Worm (Caenorhabditis elegans) whole organism, L2 larva: ENCODE data around the gene meg-2.

ENCODE experiments used
- C34F6.9 ChIP-seq: fragments of 150-350 bp; optimal IDR thresholded peaks from 2 replicates; lab custom pipeline; 2014; ENCODE audit warnings: missing biosample characterization, missing genetic modification characterization
- F13H6.1 ChIP-seq: sonication (generic microtip); optimal IDR thresholded peaks from 2 replicates; lab custom pipeline; 2016; ENCODE audit warnings: missing genetic modification characterization, missing compliant biosample characterization
- R02D3.7 ChIP-seq: fragments of 150-350 bp; optimal IDR thresholded peaks from 2 replicates; lab custom pipeline; 2014; ENCODE audit warnings: missing biosample characterization, missing genetic modification characterization
- Y55F3AM.14 ChIP-seq: fragments of 200-800 bp; sonication (Bioruptor generic); optimal IDR thresholded peaks from 2 replicates; lab custom pipeline; 2018; ENCODE audit warnings: mild to moderate bottlenecking, missing genetic modification characterization, missing compliant biosample characterization
- alr-1 ChIP-seq: fragments of 150-350 bp; optimal IDR thresholded peaks from 2 replicates; lab custom pipeline; 2014; ENCODE audit warnings: missing biosample characterization, missing genetic modification characterization
- ama-1 ChIP-seq: fragments of 150-350 bp; optimal IDR thresholded peaks from 2 replicates; lab custom pipeline; 2018; ENCODE audit warnings: inconsistent platforms
- blmp-1 ChIP-seq: sonication (generic microtip); optimal IDR thresholded peaks from 2 replicates; lab custom pipeline; 2017; ENCODE audit warnings: missing genetic modification characterization, mild to moderate bottlenecking, missing compliant biosample characterization, antibody characterized with exemption, moderate library complexity; ENCODE audit not compliant: insufficient read depth
- ceh-16 ChIP-seq: fragments of 150-350 bp; optimal IDR thresholded peaks from 2 replicates; lab custom pipeline; 2014; ENCODE audit warnings: missing biosample characterization, missing genetic modification characterization
- crh-2 ChIP-seq: sonication (generic microtip); optimal IDR thresholded peaks from 2 replicates; lab custom pipeline; 2017; ENCODE audit warnings: missing biosample characterization, missing genetic modification characterization
- dmd-4 ChIP-seq: sonication (generic microtip); optimal IDR thresholded peaks from 2 replicates; lab custom pipeline; 2017; ENCODE audit warnings: missing biosample characterization, missing genetic modification characterization
- egl-27 ChIP-seq: sonication (generic microtip); optimal IDR thresholded peaks from 3 replicates; lab custom pipeline; 2017; ENCODE audit warnings: missing biosample characterization, missing genetic modification reagents, missing genetic modification characterization
- elt-1 ChIP-seq: fragments of 150-350 bp; optimal IDR thresholded peaks from 2 replicates; lab custom pipeline; 2014; ENCODE audit warnings: missing biosample characterization, missing genetic modification characterization
- elt-3 ChIP-seq: sonication (generic microtip); optimal IDR thresholded peaks from 2 replicates; lab custom pipeline; 2017; ENCODE audit warnings: missing biosample characterization, missing genetic modification characterization
- gmeb-1 ChIP-seq: fragments of 150-350 bp; optimal IDR thresholded peaks from 2 replicates; lab custom pipeline; 2014; ENCODE audit warnings: missing biosample characterization, missing genetic modification characterization
- lin-11 ChIP-seq: fragments of 150-350 bp; sonication (generic microtip); optimal IDR thresholded peaks from 2 replicates; lab custom pipeline; 2014; ENCODE audit warnings: missing biosample characterization, missing genetic modification characterization, inconsistent platforms, mixed read lengths
- lin-39 ChIP-seq: fragments of 150-350 bp; optimal IDR thresholded peaks from 2 replicates; lab custom pipeline; 2014; ENCODE audit warnings: missing biosample characterization, missing genetic modification reagents, missing genetic modification characterization
- lsy-2 ChIP-seq, 2 experiments: fragments of 150-350 bp in 1 of 2; sonication (generic microtip) in 1 of 2; optimal IDR thresholded peaks; 2 replicates each; lab custom pipeline; 2014 to 2017; ENCODE audit warnings: missing biosample characterization in 2 of 2, missing genetic modification characterization in 2 of 2
- mab-5 ChIP-seq: fragments of 150-350 bp; optimal IDR thresholded peaks from 2 replicates; lab custom pipeline; 2014; ENCODE audit warnings: missing biosample characterization, missing genetic modification characterization
- mbf-1 ChIP-seq: sonication (generic microtip); optimal IDR thresholded peaks from 2 replicates; lab custom pipeline; 2017; ENCODE audit warnings: missing biosample characterization, missing genetic modification characterization
- mdl-1 ChIP-seq, 2 experiments: fragments of 150-350 bp in 1 of 2; sonication (generic microtip) in 1 of 2; optimal IDR thresholded peaks; 2 replicates each; lab custom pipeline; 2017; ENCODE audit warnings: missing biosample characterization in 2 of 2, missing genetic modification characterization in 2 of 2
- nhr-10 ChIP-seq: sonication (generic microtip); optimal IDR thresholded peaks from 2 replicates; lab custom pipeline; 2017; ENCODE audit warnings: missing biosample characterization, missing genetic modification characterization
- nhr-21 ChIP-seq: fragments of 150-350 bp; optimal IDR thresholded peaks from 2 replicates; lab custom pipeline; 2014; ENCODE audit warnings: missing biosample characterization, missing genetic modification characterization
- nhr-237 ChIP-seq: fragments of 150-350 bp; optimal IDR thresholded peaks from 2 replicates; lab custom pipeline; 2014; ENCODE audit warnings: missing biosample characterization, missing genetic modification characterization
- nhr-25 ChIP-seq: fragments of 150-350 bp; sonication (generic microtip); optimal IDR thresholded peaks from 3 replicates; lab custom pipeline; 2014; ENCODE audit warnings: missing biosample characterization, missing genetic modification characterization
- nhr-6 ChIP-seq: fragments of 150-350 bp; optimal IDR thresholded peaks from 2 replicates; lab custom pipeline; 2014; ENCODE audit warnings: missing biosample characterization, missing genetic modification characterization
- nhr-77 ChIP-seq: fragments of 150-350 bp; optimal IDR thresholded peaks from 2 replicates; lab custom pipeline; 2014; ENCODE audit warnings: missing biosample characterization, missing genetic modification characterization
- peb-1 ChIP-seq: fragments of 150-350 bp; optimal IDR thresholded peaks from 2 replicates; lab custom pipeline; 2014; ENCODE audit warnings: missing biosample characterization, missing genetic modification characterization
- sem-4 ChIP-seq: fragments of 150-350 bp; optimal IDR thresholded peaks from 2 replicates; lab custom pipeline; 2014; ENCODE audit warnings: missing biosample characterization, missing genetic modification reagents, missing genetic modification characterization
- skn-1 ChIP-seq: sonication (generic microtip); optimal IDR thresholded peaks from 2 replicates; lab custom pipeline; 2017; ENCODE audit warnings: missing biosample characterization, missing genetic modification characterization
- sma-3 ChIP-seq: sonication (generic microtip); optimal IDR thresholded peaks from 2 replicates; lab custom pipeline; 2016; ENCODE audit warnings: missing genetic modification reagents, missing genetic modification characterization, missing compliant biosample characterization
- sma-9 ChIP-seq, 2 experiments: fragments of 150-350 bp in 1 of 2; sonication (generic microtip) in 1 of 2; optimal IDR thresholded peaks; 2 replicates each; lab custom pipeline; 2014 to 2016; ENCODE audit warnings: missing genetic modification characterization in 2 of 2, mild to moderate bottlenecking in 1 of 2, missing biosample characterization in 1 of 2, missing compliant biosample characterization in 1 of 2, missing genetic modification reagents in 1 of 2, moderate library complexity in 1 of 2
- snpc-4 ChIP-seq: fragments of 150-350 bp; optimal IDR thresholded peaks from 2 replicates; lab custom pipeline; 2014; ENCODE audit warnings: missing biosample characterization, missing genetic modification characterization
- unc-39 ChIP-seq: fragments of 150-350 bp; optimal IDR thresholded peaks from 2 replicates; lab custom pipeline; 2014; ENCODE audit warnings: missing biosample characterization, missing genetic modification characterization
- unc-55 ChIP-seq: fragments of 150-350 bp; sonication (generic microtip); optimal IDR thresholded peaks from 3 replicates; lab custom pipeline; 2014; ENCODE audit warnings: missing biosample characterization, missing genetic modification reagents, missing genetic modification characterization
- unc-62 ChIP-seq: fragments of 150-350 bp; optimal IDR thresholded peaks from 2 replicates; lab custom pipeline; 2014; ENCODE audit warnings: missing biosample characterization, missing genetic modification reagents, missing genetic modification characterization
- zag-1 ChIP-seq: fragments of 150-350 bp; optimal IDR thresholded peaks from 2 replicates; lab custom pipeline; 2014; ENCODE audit warnings: missing biosample characterization, missing genetic modification characterization
- ztf-1 ChIP-seq: fragments of 200-800 bp; sonication (Bioruptor generic); conservative IDR thresholded peaks from 2 replicates; pipeline ENCODE4 v1.3.6; 2022; ENCODE audit warnings: missing genetic modification characterization, missing compliant biosample characterization
- ztf-4 ChIP-seq: fragments of 150-350 bp; optimal IDR thresholded peaks from 2 replicates; lab custom pipeline; 2014; ENCODE audit warnings: missing biosample characterization, missing genetic modification characterization

The meg-2 gene

DNA sequence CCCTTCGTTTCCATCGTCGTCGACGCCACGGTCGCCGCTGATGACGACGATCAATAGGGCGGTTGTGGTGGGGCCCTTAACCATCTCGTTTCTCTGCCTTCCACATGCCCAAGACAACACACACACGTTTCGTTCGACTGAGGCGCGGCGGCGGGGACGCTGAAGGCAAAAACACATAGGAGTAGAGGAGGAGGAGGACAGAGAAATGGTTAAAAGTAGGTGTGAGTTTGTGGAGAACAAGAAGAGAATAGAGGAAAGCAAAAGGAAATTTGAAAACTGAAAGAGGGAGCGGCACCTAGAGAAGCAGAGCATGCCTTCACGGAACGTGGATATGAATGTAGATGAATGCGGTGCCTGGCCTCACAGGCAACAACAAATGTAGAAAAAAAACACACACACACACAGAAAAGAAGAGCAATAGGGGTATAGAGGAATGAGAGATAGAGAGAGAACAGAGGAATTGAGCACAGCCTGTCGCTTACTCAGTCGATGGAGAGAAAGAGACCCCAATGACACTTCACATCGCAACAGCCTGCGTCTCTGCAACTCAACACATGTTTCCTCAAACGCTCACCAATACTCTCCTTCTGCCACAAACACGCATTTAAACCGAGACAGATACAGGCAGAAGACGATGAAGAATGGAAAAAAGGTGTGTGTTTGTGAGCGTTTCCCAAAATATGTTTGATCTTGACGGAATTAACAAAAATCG lies 43.5 kb upstream of the meg-2 start (continued):
- TF ChIP-seq unc-55 (GFP tag; lab: Kevin White, UChicago) (peak; percentile 79), elt-1 (tag; lab: Kevin White, UChicago) (no peak), lin-11 (tag; lab: Kevin White, UChicago) (peak; percentile 49), peb-1 (tag; lab: Kevin White, UChicago) (no peak), skn-1 (peak; percentile 55), sem-4 (tag; lab: Kevin White, UChicago) (peak; percentile 85), elt-3 (no peak), unc-39 (tag; lab: Kevin White, UChicago) (peak; percentile 18), dmd-4 (tag; lab: Kevin White, UChicago) (no peak), ama-1 (no peak), C34F6.9 (peak; percentile 89), ztf-4 (tag; lab: Kevin White, UChicago) (peak; percentile 59)

DNA sequence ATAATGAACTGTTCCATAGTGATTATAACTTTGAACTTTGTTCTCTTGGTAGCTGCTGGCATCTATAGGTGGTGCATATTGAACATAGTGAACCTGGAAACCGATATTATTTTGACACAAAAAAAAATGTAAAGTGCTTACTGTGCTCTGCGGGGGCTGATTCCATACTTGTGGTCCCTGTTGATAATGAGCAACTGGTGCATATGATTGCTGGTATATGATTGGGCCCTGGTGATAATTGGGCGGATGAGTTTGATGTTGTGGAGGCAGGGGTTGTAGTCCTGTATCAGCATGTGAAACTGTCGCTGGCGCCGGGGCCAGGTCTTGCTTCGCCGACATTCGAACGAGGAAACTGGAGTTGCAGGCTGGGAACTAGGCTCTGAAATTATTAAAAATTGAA lies 42.4 kb upstream of the meg-2 start, which contains the start of gene pqn-39:
Gene pqn-39 (minus strand): TSS at position 385 of the 400 bp plus-strand sequence.
- TF ChIP-seq alr-1 (tag; lab: Kevin White, UChicago) (no peak), dmd-4 (tag; lab: Kevin White, UChicago) (no peak), lin-39 (tag; lab: Kevin White, UChicago) (no peak), egl-27 (tag; lab: Kevin White, UChicago) (no peak), nhr-237 (tag; lab: Kevin White, UChicago) (no peak), nhr-25 (tag; lab: Kevin White, UChicago) (no peak), mdl-1 (tag; optimal IDR thresholded peaks at IDR 0.05; lab: Kevin White, UChicago) (no peak), mab-5 (tag; lab: Kevin White, UChicago) (no peak), sma-9 (GFP tag; optimal IDR thresholded peaks at IDR 0.05; lab: Kevin White, UChicago) (no peak), sma-9 (tag; optimal IDR thresholded peaks at IDR 0.05; lab: Kevin White, UChicago) (no peak), zag-1 (tag; lab: Kevin White, UChicago) (no peak), skn-1 (no peak), sma-3 (GFP tag; lab: Kevin White, UChicago) (no peak), R02D3.7 (no peak), crh-2 (tag; lab: Kevin White, UChicago) (no peak), ztf-1 (GFP tag; lab: Robert Waterston, UW) (no peak), gmeb-1 (tag; lab: Kevin White, UChicago) (no peak), nhr-77 (no peak), unc-62 (GFP tag; lab: Kevin White, UChicago) (no peak), Y55F3AM.14 (no peak), elt-1 (tag; lab: Kevin White, UChicago) (no peak)

- TF ChIP-seq blmp-1 (tag; lab: Kevin White, UChicago) (no peak), nhr-21 (tag; lab: Kevin White, UChicago) (no peak), alr-1 (tag; lab: Kevin White, UChicago) (no peak), nhr-6 (tag; lab: Kevin White, UChicago) (no peak)
- TF ChIP-seq, all 48 proteins: peak for 0
Measured at ce11 chrX:13963203-13963602, 37.3 kb upstream of the meg-2 start, which contains the start of gene F48F7.3. Gene F48F7.3, plus strand, starts transcription at chrX:13963503.

DNA sequence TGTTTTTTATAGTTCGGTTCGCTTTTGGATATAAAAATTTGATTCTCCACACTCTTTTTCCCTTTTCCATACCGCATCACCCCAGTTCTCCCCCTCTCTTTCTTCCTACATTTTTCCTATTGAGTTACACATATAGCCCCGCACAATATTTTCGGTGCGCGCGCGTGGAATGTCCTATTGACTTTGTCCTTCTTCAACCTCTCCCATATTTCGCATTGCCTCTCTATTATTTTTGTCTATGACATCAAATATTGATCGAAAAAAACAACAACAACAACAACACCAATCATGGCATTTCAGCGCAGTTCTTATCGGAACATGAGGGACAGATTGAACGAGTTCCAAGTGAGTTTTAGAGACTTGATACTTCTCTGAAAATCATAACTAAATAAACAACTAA lies 33.9 kb upstream of the meg-2 start, which contains the start of gene syx-2:
Gene syx-2 (plus strand): TSS at position 301 of the 400 bp plus-strand sequence.
- TF ChIP-seq lsy-2 (tag; optimal IDR thresholded peaks at IDR 0.05; lab: Kevin White, UChicago) (no peak), nhr-10 (tag; lab: Kevin White, UChicago) (no peak), ama-1 (no peak), snpc-4 (tag; lab: Kevin White, UChicago) (no peak), unc-62 (GFP tag; lab: Kevin White, UChicago) (no peak), mbf-1 (tag; lab: Kevin White, UChicago) (no peak), F13H6.1 (tag; lab: Kevin White, UChicago) (no peak), ceh-16 (no peak)
